Fruit fly (Drosophila melanogaster): ENCODE data around the gene CG31917.
A peak's percentile ranks its signal among the peaks of the same experiment; 100 is the strongest.

CG31917 gene

DNA sequence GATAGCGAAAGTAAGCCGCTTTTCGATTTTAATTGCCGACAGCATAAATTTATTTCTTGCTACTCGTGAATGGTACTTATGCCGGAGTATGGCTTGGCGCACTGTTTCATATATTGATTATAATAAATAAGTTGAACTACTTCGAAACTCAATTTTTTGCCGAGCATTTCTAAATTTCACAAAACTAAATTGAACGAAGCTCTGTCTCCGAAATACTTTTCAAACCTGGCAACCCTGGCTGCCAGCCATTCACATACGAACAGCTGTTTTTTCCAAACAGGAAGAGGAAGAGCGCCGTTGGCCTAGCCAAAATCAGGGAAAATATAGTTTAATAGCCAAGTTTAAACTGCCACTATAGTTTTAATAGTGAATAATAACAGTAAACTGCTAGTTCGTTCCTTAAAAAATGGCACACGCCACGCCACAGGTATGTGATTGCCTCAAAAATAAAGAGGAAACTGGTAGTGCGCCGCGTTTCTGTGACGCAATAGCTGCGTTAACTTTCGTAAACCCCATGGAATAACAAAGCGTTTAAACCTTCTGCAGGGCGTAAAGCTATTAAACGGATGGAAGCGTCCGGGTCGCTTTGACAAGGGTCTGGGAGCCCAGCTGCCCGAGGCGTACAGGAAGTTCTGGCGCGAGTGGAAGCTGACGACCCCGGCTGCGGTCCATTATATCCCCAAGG, 36.8 kb downstream of the CG31917 start, which contains the start of gene mRpL28 (continued):
- TF ChIP-seq ara (GFP tag; IDR thresholded peaks at IDR 0.05) (no peak), pros (GFP tag; optimal IDR thresholded peaks at IDR 0.05) (no peak), prd (optimal IDR thresholded peaks at IDR 0.05) (no peak), prd (GFP tag; IDR thresholded peaks at IDR 0.05) (0 out of 3 replicates have a peak, but pooled peaks have one; percentile 26), C15 (GFP tag; IDR thresholded peaks at IDR 0.05) (no peak), Abd-B (GFP tag; optimal IDR thresholded peaks at IDR 0.05) (no peak), CG9817 (tag; optimal IDR thresholded peaks at IDR 0.05) (no peak), CG10431 (GFP tag; optimal IDR thresholded peaks at IDR 0.05) (peak; percentile 1), CG12299 (tag; optimal IDR thresholded peaks at IDR 0.05) (no peak), ERR (GFP tag; optimal IDR thresholded peaks at IDR 0.05) (no peak), pita (GFP tag; optimal IDR thresholded peaks at IDR 0.05) (no peak), CG15601 (tag; optimal IDR thresholded peaks at IDR 0.05) (peak; percentile 21), Hr3 (GFP tag; optimal IDR thresholded peaks at IDR 0.05) (no peak), CG34376 (GFP tag; optimal IDR thresholded peaks at IDR 0.05) (peak; percentile 19), trem (tag; optimal IDR thresholded peaks at IDR 0.05) (peak; percentile 49), gt (GFP tag; IDR thresholded peaks at IDR 0.05) (no peak), Usf (GFP tag; optimal IDR thresholded peaks at IDR 0.05) (no peak), fd96Cb (tag; optimal IDR thresholded peaks at IDR 0.05) (no peak), grau (tag; optimal IDR thresholded peaks at IDR 0.05) (peak; percentile 37), CG12219 (GFP tag; optimal IDR thresholded peaks at IDR 0.05) (no peak), gem (tag; optimal IDR thresholded peaks at IDR 0.05) (no peak)

DNA sequence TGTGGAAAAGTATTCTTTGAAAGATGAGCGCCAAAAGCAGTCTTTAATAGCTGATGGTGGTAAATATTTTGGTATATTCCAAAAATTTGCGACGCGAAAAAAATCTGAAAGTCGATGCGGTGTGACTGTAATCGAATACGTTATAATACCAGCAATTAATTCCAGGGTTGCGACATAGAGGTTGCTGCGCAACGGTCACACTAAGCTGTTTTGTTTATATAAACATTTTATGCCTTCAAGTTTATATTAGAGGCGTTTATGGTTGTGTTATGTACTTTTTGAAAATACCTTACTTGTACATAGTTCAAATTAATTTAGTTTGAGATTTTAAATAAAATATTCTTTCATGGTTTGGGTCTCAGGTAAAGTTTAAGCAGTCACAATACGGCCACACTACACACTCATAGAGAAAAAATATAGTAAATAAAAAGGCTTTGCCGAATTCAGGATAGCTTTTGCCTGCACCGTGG, 39.3 kb downstream of the CG31917 start, which contains the start of gene CG14043:
Gene CG14043 (plus strand): TSS at position 374 of the 470 bp plus-strand sequence.
- TF ChIP-seq CG18011 (GFP tag; optimal IDR thresholded peaks at IDR 0.05): no peak
- no peak for TF ChIP-seq wek (GFP tag; optimal IDR thresholded peaks at IDR 0.05)
- no peak for TF ChIP-seq CG10366 (GFP tag; IDR thresholded peaks at IDR 0.05)
- TF ChIP-seq odd (GFP tag; optimal IDR thresholded peaks at IDR 0.05): no peak
- TF ChIP-seq zfh2 (GFP tag; optimal IDR thresholded peaks at IDR 0.05): no peak
- no peak for TF ChIP-seq unpg (GFP tag; optimal IDR thresholded peaks at IDR 0.05)
- TF ChIP-seq pita (GFP tag; optimal IDR thresholded peaks at IDR 0.05): peak; percentile 62
- TF ChIP-seq Hey (tag; optimal IDR thresholded peaks at IDR 0.05): no peak
- TF ChIP-seq gro (GFP tag; optimal IDR thresholded peaks at IDR 0.05): peak; percentile 4
- TF ChIP-seq Xrp1 (GFP tag; IDR thresholded peaks at IDR 0.05): no peak
- TF ChIP-seq CG10654 (GFP tag; optimal IDR thresholded peaks at IDR 0.05): no peak
- TF ChIP-seq D (optimal IDR thresholded peaks at IDR 0.05): no peak
- no peak for TF ChIP-seq D (GFP tag; optimal IDR thresholded peaks at IDR 0.05)
- no peak for TF ChIP-seq zf30C (GFP tag; optimal IDR thresholded peaks at IDR 0.05)
- TF ChIP-seq Hmx (GFP tag; optimal IDR thresholded peaks at IDR 0.05): no peak
- no peak for TF ChIP-seq Jarid2 (GFP tag; optimal IDR thresholded peaks at IDR 0.05)
- TF ChIP-seq CG13624 (GFP tag; optimal IDR thresholded peaks at IDR 0.05): peak; percentile 54
- TF ChIP-seq CG8359 (GFP tag; optimal IDR thresholded peaks at IDR 0.05; ENCODE audit: borderline replicate concordance): no peak
- TF ChIP-seq slou (GFP tag; optimal IDR thresholded peaks at IDR 0.05): peak; percentile 61
- peak; percentile 4 for TF ChIP-seq tin (GFP tag; optimal IDR thresholded peaks at IDR 0.05)
- TF ChIP-seq ken (GFP tag; IDR thresholded peaks at IDR 0.05): no peak; the same call in 2 of the 3 replicates
- peak; percentile 3 for TF ChIP-seq Hr3 (GFP tag; optimal IDR thresholded peaks at IDR 0.05)
- TF ChIP-seq sisA (GFP tag; IDR thresholded peaks at IDR 0.05): no peak
- no peak for TF ChIP-seq CG10209 (GFP tag; optimal IDR thresholded peaks at IDR 0.05)
- TF ChIP-seq tll (GFP tag; optimal IDR thresholded peaks at IDR 0.05): no peak
- no peak for TF ChIP-seq pfk (GFP tag; optimal IDR thresholded peaks at IDR 0.05)
- peak; percentile 31 for TF ChIP-seq MESR4 (GFP tag; optimal IDR thresholded peaks at IDR 0.05)
- TF ChIP-seq eyg (GFP tag; optimal IDR thresholded peaks at IDR 0.05): no peak
- TF ChIP-seq CG34224 (GFP tag; IDR thresholded peaks at IDR 0.05; ENCODE audit: partially characterized antibody): no peak
- no peak for TF ChIP-seq CG18599 (GFP tag; optimal IDR thresholded peaks at IDR 0.05)

All from whole organism, embryonic.